Worm (Caenorhabditis elegans) whole organism, midembryonic: ENCODE results near the gene mans-2.

Experiments used
- T22C8.4 ChIP-seq: fragments of 200-800 bp; sonication (Bioruptor generic); IDR thresholded peaks from 2 replicates; pipeline ENCODE4 v1.3.6; 2022; ENCODE audit warnings: missing genetic modification characterization, missing compliant biosample characterization
- cog-1 ChIP-seq: sonication (generic microtip); optimal IDR thresholded peaks from 2 replicates; lab custom pipeline; 2016; ENCODE audit warnings: missing genetic modification characterization, missing compliant biosample characterization
- flt-1 ChIP-seq: fragments of 200-800 bp; sonication (Bioruptor generic); IDR thresholded peaks from 2 replicates; pipeline ENCODE4 v1.3.6; 2022; ENCODE audit warnings: missing genetic modification characterization, missing compliant biosample characterization
- klf-2 ChIP-seq: fragments of 200-800 bp; sonication (Bioruptor generic); conservative IDR thresholded peaks from 2 replicates; pipeline ENCODE4 v1.3.6; 2022; ENCODE audit warnings: missing genetic modification reagents, missing genetic modification characterization, missing compliant biosample characterization
- med-1 ChIP-seq: sonication (generic microtip); optimal IDR thresholded peaks from 2 replicates; lab custom pipeline; 2017; ENCODE audit warnings: missing genetic modification characterization, mild to moderate bottlenecking, missing compliant biosample characterization, antibody characterized with exemption, missing genetic modification reagents; ENCODE audit not compliant: insufficient read depth
- ref-1 ChIP-seq: fragments of 200-800 bp; sonication (Bioruptor generic); conservative IDR thresholded peaks from 2 replicates; pipeline ENCODE4 v1.3.6; 2022; ENCODE audit warnings: missing genetic modification reagents, missing genetic modification characterization, missing compliant biosample characterization
- tab-1 ChIP-seq: fragments of 200-800 bp; sonication (Bioruptor generic); IDR thresholded peaks from 2 replicates; pipeline ENCODE4 v1.3.6; 2022; ENCODE audit warnings: missing genetic modification characterization, missing compliant biosample characterization
- ztf-23 ChIP-seq: fragments of 200-800 bp; sonication (Bioruptor generic); IDR thresholded peaks from 2 replicates; pipeline ENCODE4 v1.3.6; 2022; ENCODE audit warnings: missing genetic modification reagents, missing genetic modification characterization, missing compliant biosample characterization
- ztf-29 ChIP-seq: fragments of 200-800 bp; sonication (Bioruptor generic); IDR thresholded peaks from 2 replicates; pipeline ENCODE4 v1.3.6; 2022; ENCODE audit warnings: missing genetic modification reagents, missing genetic modification characterization, missing compliant biosample characterization

Gene mans-2

DNA sequence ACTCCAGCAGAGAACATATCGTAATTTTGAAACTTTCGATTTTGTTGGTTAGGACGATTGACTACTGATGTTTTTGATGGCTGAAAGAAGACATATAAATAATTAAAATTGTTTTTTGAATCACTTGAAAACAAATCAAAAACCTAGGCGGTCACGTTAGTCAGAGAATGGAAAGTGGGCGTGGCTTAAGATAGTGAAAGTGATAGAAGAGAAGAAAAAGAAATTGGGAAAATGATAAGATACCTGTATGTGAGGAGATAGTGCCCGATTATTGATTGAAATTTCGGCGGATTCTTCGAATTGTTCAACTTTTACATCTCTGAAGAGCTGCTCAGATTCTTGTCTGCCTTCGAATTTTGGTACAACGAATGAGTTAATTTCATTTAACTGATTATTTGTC, 26.4 kb upstream of the mans-2 start:
- TF ChIP-seq ztf-23 (GFP tag; lab: Robert Waterston, UW) = no peak
- TF ChIP-seq ztf-29 (GFP tag; lab: Robert Waterston, UW) = no peak
- no peak for TF ChIP-seq klf-2 (GFP tag; lab: Robert Waterston, UW)
- no peak for TF ChIP-seq med-1 (GFP tag; lab: Kevin White, UChicago)
- TF ChIP-seq T22C8.4 (GFP tag; lab: Robert Waterston, UW) = no peak
- TF ChIP-seq ref-1 (GFP tag; lab: Robert Waterston, UW) = no peak
- TF ChIP-seq flt-1 (GFP tag; lab: Robert Waterston, UW) = no peak
- no peak for TF ChIP-seq tab-1
- no peak for TF ChIP-seq cog-1 (tag; lab: Kevin White, UChicago)

DNA sequence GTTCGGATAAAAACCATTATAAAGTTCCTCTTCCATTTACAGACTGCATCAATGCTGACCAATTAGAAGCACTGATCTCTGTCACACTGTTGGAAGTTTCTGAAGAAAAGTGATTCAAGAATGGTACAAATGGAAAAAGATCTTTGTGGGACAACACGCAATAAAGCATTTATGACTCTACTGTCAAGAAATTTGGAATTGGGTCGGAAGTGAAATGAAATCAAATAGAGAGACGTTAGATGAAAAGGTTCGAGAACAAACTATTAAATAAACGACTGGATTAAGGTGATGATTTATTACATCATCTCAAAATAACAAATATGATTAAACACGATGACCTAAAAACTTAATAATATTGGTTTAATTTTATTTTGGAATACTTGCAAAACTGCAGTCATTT, 21.2 kb upstream of the mans-2 start, which contains the start of gene F57F5.3:
TSS of gene F57F5.3 (minus strand) at position 101 of the 400 bp plus-strand sequence.
- TF ChIP-seq ztf-23 (GFP tag; lab: Robert Waterston, UW) (no peak), tab-1 (no peak)

DNA sequence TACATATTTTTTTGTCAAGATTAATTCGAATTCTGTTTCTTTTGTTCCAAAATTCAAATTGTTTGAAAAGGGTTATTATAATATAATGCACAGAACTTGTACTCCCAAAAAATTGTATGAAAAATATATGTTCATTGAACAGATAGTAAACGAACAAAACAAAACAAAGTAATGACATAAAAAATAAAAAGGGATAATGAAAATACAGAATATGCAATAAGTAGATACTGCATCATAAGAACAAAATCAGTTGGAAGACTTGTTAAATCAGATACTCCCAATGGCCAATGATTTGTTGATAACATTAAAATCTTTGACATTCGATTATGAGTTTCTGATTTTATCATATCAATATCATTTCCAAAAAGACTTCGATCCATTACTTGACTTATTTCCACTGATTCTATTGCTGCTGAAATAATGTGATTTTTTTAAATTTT, 19.2 kb upstream of the mans-2 start:
- TF ChIP-seq med-1 (GFP tag; lab: Kevin White, UChicago) (no peak), T22C8.4 (GFP tag; lab: Robert Waterston, UW) (no peak), ztf-29 (GFP tag; lab: Robert Waterston, UW) (no peak), ztf-23 (GFP tag; lab: Robert Waterston, UW) (no peak), ref-1 (GFP tag; lab: Robert Waterston, UW) (no peak), flt-1 (GFP tag; lab: Robert Waterston, UW) (no peak), cog-1 (tag; lab: Kevin White, UChicago) (no peak), tab-1 (no peak), klf-2 (GFP tag; lab: Robert Waterston, UW) (no peak)

DNA sequence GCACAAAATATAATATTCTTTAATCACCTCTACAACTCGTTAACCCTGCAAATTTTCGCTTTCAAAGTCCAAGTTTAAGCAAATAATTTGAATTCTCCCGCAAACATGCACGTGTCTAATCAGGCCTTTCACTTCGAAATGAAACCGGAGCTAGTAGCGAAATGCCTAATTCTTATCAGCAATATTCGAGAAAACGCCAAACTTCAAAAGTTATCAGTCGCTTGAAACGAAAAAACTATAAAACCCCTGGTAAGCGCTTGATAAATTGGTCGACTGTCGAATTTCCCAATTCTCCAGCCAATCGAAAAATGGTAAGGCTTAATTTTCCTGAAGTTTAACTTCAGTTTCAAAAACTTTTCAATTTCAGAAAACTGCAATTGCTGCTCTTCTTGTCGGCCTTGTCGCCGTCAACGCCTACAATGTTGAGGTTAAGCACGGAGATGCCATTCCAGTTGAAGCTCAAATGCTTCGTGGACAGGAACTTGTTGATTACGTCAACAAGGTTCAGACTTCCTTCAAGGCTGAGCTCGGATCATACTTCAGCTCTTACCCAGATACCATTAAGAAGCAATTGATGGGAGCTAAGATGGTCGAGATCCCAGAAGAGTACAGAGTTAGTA, 17.7 kb upstream of the mans-2 start, which contains the start of gene cpr-9:
TSS of gene cpr-9 (plus strand) at position 188 of the 620 bp plus-strand sequence.
- TF ChIP-seq ztf-23 (GFP tag; lab: Robert Waterston, UW) (no peak), flt-1 (GFP tag; lab: Robert Waterston, UW) (no peak), ztf-29 (GFP tag; lab: Robert Waterston, UW) (no peak), med-1 (GFP tag; lab: Kevin White, UChicago) (no peak), T22C8.4 (GFP tag; lab: Robert Waterston, UW) (no peak), tab-1 (no peak), ref-1 (GFP tag; lab: Robert Waterston, UW) (no peak), cog-1 (tag; lab: Kevin White, UChicago) (no peak), klf-2 (GFP tag; lab: Robert Waterston, UW) (no peak)

DNA sequence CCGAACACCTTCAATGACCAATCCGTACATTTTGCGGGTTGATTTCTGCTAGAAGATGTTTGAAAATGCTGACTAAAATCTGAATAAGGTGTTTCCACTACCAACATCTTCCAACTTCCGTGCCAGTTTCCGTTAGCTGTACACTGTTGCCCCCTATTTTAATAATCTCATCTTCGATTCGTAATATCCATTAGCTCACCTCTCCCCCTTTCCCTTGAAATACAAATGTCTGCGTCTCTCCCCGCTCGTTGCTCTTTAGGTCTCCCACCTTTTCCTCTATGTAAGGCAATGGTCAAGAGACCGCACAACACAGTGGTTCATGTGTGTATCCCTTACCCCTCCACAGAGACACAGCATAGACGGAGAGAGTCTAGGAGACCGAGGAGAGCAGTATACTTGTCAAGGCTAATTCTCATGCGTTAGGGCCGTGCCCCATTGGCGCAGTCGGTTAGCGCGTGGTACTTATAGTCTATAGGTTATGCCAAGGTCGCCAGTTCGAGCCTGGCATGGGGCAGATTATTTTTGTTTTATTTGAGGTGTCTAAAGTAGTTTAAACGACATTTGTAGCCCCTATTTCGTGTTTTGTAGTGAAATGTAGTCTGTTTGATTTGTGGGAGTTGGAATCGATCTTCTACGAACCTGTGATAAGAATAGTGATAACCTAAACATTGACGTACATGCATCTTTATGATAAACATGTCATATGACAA, 16.6 kb upstream of the mans-2 start, which contains the start of gene gcy-33:
TSS of gene gcy-33 (minus strand) at position 51 of the 710 bp plus-strand sequence.
- TF ChIP-seq med-1 (GFP tag; lab: Kevin White, UChicago) (peak; percentile 88), T22C8.4 (GFP tag; lab: Robert Waterston, UW) (peak; percentile 96), flt-1 (GFP tag; lab: Robert Waterston, UW) (peak; percentile 98), cog-1 (tag; lab: Kevin White, UChicago) (peak; percentile 85), ref-1 (GFP tag; lab: Robert Waterston, UW) (peak; percentile 97), ztf-29 (GFP tag; lab: Robert Waterston, UW) (peak; percentile 97), klf-2 (GFP tag; lab: Robert Waterston, UW) (peak; percentile 97), ztf-23 (GFP tag; lab: Robert Waterston, UW) (peak; percentile 97), tab-1 (peak; percentile 99)

DNA sequence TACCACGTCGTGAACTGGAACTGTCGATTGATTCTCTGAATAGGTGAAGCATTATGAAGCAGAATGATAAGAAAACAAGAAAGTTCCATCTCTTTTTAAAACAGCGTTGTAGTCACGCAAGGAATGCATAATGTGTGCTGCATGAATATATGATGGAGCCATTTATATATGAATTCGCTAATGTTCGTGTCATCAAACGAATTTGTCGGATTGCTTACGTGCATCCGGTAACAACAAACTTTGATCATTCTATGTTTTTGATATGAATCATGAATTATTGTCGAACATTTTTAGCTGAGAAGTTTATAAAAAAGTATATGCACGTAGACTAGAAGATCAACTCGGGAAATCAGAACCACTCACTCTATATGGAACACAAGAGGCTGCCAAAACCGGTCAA, 12.1 kb upstream of the mans-2 start:
- TF ChIP-seq flt-1 (GFP tag; lab: Robert Waterston, UW) (no peak), klf-2 (GFP tag; lab: Robert Waterston, UW) (no peak), ztf-23 (GFP tag; lab: Robert Waterston, UW) (no peak), med-1 (GFP tag; lab: Kevin White, UChicago) (no peak), ref-1 (GFP tag; lab: Robert Waterston, UW) (no peak), cog-1 (tag; lab: Kevin White, UChicago) (no peak), tab-1 (no peak), ztf-29 (GFP tag; lab: Robert Waterston, UW) (no peak), T22C8.4 (GFP tag; lab: Robert Waterston, UW) (no peak)

DNA sequence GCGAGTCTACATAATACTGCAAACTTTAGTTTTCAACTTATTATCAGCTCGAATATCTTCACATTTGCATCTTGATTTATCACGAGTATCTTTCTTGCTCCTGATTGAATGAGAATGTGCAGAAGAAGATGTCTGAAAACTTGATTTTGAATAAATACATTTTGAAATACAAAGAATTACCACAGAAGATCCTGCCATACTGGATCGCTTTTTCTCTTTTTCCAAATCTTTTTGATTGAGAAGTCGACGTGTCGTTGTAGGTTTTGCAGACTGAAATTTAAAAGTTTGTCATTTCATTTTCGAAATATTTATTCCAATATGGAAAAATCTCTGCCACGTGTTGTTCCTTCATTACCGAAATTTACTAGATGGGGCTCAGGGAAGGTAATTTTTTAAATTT, 10.6 kb upstream of the mans-2 start, which contains the start of gene C52E4.12:
TSS of gene C52E4.12 (plus strand) at position 301 of the 400 bp plus-strand sequence.
- TF ChIP-seq cog-1 (tag; lab: Kevin White, UChicago) = no peak
- no peak for TF ChIP-seq klf-2 (GFP tag; lab: Robert Waterston, UW)
- no peak for TF ChIP-seq med-1 (GFP tag; lab: Kevin White, UChicago)
- TF ChIP-seq T22C8.4 (GFP tag; lab: Robert Waterston, UW) = no peak
- no peak for TF ChIP-seq tab-1
- TF ChIP-seq flt-1 (GFP tag; lab: Robert Waterston, UW) = no peak
- no peak for TF ChIP-seq ztf-29 (GFP tag; lab: Robert Waterston, UW)
- TF ChIP-seq ref-1 (GFP tag; lab: Robert Waterston, UW) = no peak
- TF ChIP-seq ztf-23 (GFP tag; lab: Robert Waterston, UW) = no peak

DNA sequence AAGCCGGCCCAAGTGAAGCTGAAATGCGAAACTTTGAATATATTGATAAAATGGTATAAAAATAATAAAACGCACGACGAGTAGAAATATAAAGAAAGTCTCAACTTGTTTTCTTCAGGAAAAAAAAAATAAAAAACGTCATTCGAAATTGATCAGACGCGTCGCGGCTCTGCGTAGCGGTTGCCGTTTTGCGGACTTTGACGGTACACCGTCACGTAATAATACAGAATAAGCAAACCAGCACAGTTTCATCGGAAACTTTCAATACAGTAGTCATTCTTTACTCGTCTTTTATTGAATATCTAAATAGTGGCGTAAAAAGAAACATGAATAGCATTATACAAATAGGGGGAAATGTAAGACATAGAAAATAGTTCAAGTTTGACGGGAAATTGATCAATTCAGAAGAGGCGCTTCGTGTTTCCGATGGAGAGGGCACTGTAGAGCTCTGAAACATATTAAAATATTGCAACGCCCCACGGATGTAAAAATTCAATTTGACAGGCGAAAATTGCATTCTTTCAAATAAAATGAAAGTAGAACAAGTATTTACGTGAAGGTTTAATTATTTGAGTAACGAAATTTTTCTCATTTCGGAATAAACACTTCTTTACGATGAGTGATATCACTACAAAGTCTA, 8.5 kb upstream of the mans-2 start, which contains the start of the genes cyl-1 and C52E4.7:
TSS of gene cyl-1 (minus strand) at position 18 of the 640 bp plus-strand sequence.
TSS of gene C52E4.7 (plus strand) at position 590 of the 640 bp plus-strand sequence.
- no peak for TF ChIP-seq T22C8.4 (GFP tag; lab: Robert Waterston, UW)
